Worm (Caenorhabditis elegans) whole organism, L3 larva: ENCODE results near the gene ads-1.

ENCODE experiments used
- ama-1 ChIP-seq: fragments of 150-350 bp; optimal IDR thresholded peaks from 2 replicates; lab custom pipeline; 2018
- ceh-16 ChIP-seq: sonication (generic microtip); optimal IDR thresholded peaks from 2 replicates; lab custom pipeline; 2017; ENCODE audit warnings: missing biosample characterization, missing genetic modification characterization
- ceh-9 ChIP-seq: sonication (generic microtip); optimal IDR thresholded peaks from 2 replicates; lab custom pipeline; 2018; ENCODE audit warnings: missing biosample characterization, missing genetic modification characterization
- daf-12 ChIP-seq: fragments of 150-350 bp; optimal IDR thresholded peaks from 2 replicates; lab custom pipeline; 2014; ENCODE audit warnings: missing biosample characterization, missing genetic modification reagents, missing genetic modification characterization
- fkh-10 ChIP-seq: sonication (generic microtip); optimal IDR thresholded peaks from 2 replicates; lab custom pipeline; 2017; ENCODE audit warnings: missing biosample characterization, missing genetic modification reagents, missing genetic modification characterization
- nfya-1 ChIP-seq: sonication (generic microtip); optimal IDR thresholded peaks from 2 replicates; lab custom pipeline; 2017; ENCODE audit warnings: missing genetic modification characterization, mild to moderate bottlenecking, missing compliant biosample characterization, antibody characterized with exemption, moderate library complexity; ENCODE audit not compliant: insufficient read depth
- nhr-11 ChIP-seq: fragments of 150-350 bp; optimal IDR thresholded peaks from 2 replicates; lab custom pipeline; 2014; ENCODE audit warnings: missing biosample characterization, missing genetic modification characterization
- nhr-28 ChIP-seq: fragments of 150-350 bp; optimal IDR thresholded peaks from 2 replicates; lab custom pipeline; 2014; ENCODE audit warnings: missing biosample characterization, missing genetic modification characterization
- pqm-1 ChIP-seq: fragments of 150-350 bp; optimal IDR thresholded peaks from 2 replicates; lab custom pipeline; 2017; ENCODE audit warnings: missing biosample characterization, missing genetic modification characterization, inconsistent platforms
- sea-2 ChIP-seq: fragments of 150-350 bp; sonication (generic microtip); optimal IDR thresholded peaks from 4 replicates; lab custom pipeline; 2014; ENCODE audit warnings: missing biosample characterization, missing genetic modification reagents, missing genetic modification characterization
- skn-1 ChIP-seq: fragments of 150-350 bp; optimal IDR thresholded peaks from 2 replicates; lab custom pipeline; 2014; ENCODE audit warnings: missing biosample characterization, missing genetic modification characterization
- tbx-2 ChIP-seq: sonication (generic microtip); optimal IDR thresholded peaks from 2 replicates; lab custom pipeline; 2016; ENCODE audit warnings: mild to moderate bottlenecking, missing genetic modification characterization, missing compliant biosample characterization
- unc-62 ChIP-seq: fragments of 150-350 bp; sonication (generic microtip); optimal IDR thresholded peaks from 4 replicates; lab custom pipeline; 2014; ENCODE audit warnings: missing biosample characterization, missing genetic modification reagents, missing genetic modification characterization
- zag-1 ChIP-seq: fragments of 150-350 bp; optimal IDR thresholded peaks from 2 replicates; lab custom pipeline; 2014; ENCODE audit warnings: missing biosample characterization, missing genetic modification characterization

DNA sequence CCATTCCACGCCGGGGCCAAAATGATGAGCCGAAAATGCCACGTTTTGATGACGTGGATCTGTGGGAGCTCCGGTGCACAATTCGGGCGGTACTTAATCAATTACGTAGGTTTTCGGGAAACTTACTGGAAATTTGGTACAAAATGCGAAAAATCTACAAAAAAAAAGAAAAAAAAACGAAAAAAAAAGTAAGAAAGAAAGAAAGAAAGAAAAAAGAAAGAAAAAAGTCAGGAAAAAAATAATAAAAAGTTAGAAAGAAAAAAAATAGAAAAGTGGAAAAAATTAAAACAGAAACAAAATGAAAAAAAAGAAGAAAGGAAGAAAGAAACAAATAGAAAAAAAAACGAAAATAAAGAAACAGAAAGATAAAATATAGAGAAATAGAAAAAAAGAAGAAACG is 14.5 kb upstream of the ads-1 start:
- TF ChIP-seq ceh-16: no peak
- no peak for TF ChIP-seq daf-12 (tag; lab: Kevin White, UChicago)
- TF ChIP-seq zag-1: no peak
- TF ChIP-seq sea-2: no peak
- TF ChIP-seq unc-62 (GFP tag; lab: Kevin White, UChicago): no peak
- no peak for TF ChIP-seq nfya-1 (tag; lab: Kevin White, UChicago)
- TF ChIP-seq nhr-28: no peak
- TF ChIP-seq ama-1 (lab: Kevin White, UChicago): no peak
- no peak for TF ChIP-seq pqm-1 (tag; lab: Kevin White, UChicago)
- no peak for TF ChIP-seq tbx-2 (tag; lab: Kevin White, UChicago)
- no peak for TF ChIP-seq nhr-11
- TF ChIP-seq ceh-9 (tag; lab: Kevin White, UChicago): no peak
- TF ChIP-seq fkh-10 (GFP tag; lab: Kevin White, UChicago): no peak
- peak; percentile 7 for TF ChIP-seq skn-1 (tag; lab: Kevin White, UChicago)
